Worm (Caenorhabditis elegans) whole organism, young adult: ENCODE data around the gene cdk-1.

Source experiments
- B0019.2 ChIP-seq: fragments of 200-800 bp; sonication (Bioruptor generic); conservative IDR thresholded peaks from 2 replicates; pipeline ENCODE4 v1.3.6; 2022; ENCODE audit warnings: missing genetic modification reagents, missing genetic modification characterization, missing compliant biosample characterization
- B0035.1 ChIP-seq: sonication (generic microtip); optimal IDR thresholded peaks from 2 replicates; lab custom pipeline; 2016; ENCODE audit warnings: missing genetic modification characterization, mild to moderate bottlenecking, missing compliant biosample characterization, missing genotype, missing genetic modification reagents
- B0261.1 ChIP-seq: sonication (generic microtip); optimal IDR thresholded peaks from 2 replicates; lab custom pipeline; 2016; ENCODE audit warnings: mild to moderate bottlenecking, missing genetic modification characterization, moderate library complexity, missing compliant biosample characterization
- C06A6.2 ChIP-seq: fragments of 200-800 bp; sonication (Bioruptor generic); conservative IDR thresholded peaks from 2 replicates; pipeline ENCODE4 v1.3.6; 2022; ENCODE audit warnings: missing genetic modification characterization, missing compliant biosample characterization
- D2030.7 ChIP-seq: fragments of 200-800 bp; sonication (Bioruptor generic); IDR thresholded peaks from 2 replicates; pipeline ENCODE4 v1.3.6; 2022; ENCODE audit warnings: missing genetic modification reagents, missing genetic modification characterization, missing compliant biosample characterization
- F10E7.11 ChIP-seq: sonication (generic microtip); optimal IDR thresholded peaks from 2 replicates; lab custom pipeline; 2017; ENCODE audit warnings: mild to moderate bottlenecking, missing genetic modification characterization, moderate library complexity, missing compliant biosample characterization
- F22D6.2 ChIP-seq: sonication (generic microtip); optimal IDR thresholded peaks from 2 replicates; lab custom pipeline; 2016; ENCODE audit warnings: mild to moderate bottlenecking, missing genetic modification characterization, missing compliant biosample characterization
- F52B5.7 ChIP-seq: sonication (generic microtip); optimal IDR thresholded peaks from 2 replicates; lab custom pipeline; 2016; ENCODE audit warnings: mild to moderate bottlenecking, missing genetic modification characterization, missing compliant biosample characterization
- F57A8.1 ChIP-seq: fragments of 200-800 bp; sonication (Bioruptor generic); optimal IDR thresholded peaks from 2 replicates; lab custom pipeline; 2018; ENCODE audit warnings: mild to moderate bottlenecking, missing genetic modification characterization, moderate library complexity, missing compliant biosample characterization
- F57C9.4 ChIP-seq: sonication (generic microtip); optimal IDR thresholded peaks from 2 replicates; lab custom pipeline; 2017; ENCODE audit warnings: mild to moderate bottlenecking, missing genetic modification characterization, missing compliant biosample characterization
- Y53G8AR.9 ChIP-seq: fragments of 200-800 bp; sonication (Bioruptor generic); conservative IDR thresholded peaks from 2 replicates; pipeline ENCODE4 v1.3.6; 2022; ENCODE audit warnings: missing genetic modification reagents, missing genetic modification characterization, missing compliant biosample characterization
- Y95B8A.8 ChIP-seq: fragments of 200-800 bp; sonication (Bioruptor generic); IDR thresholded peaks from 2 replicates; pipeline ENCODE4 v1.3.6; 2022; ENCODE audit warnings: missing genetic modification reagents, missing genetic modification characterization, missing compliant biosample characterization
- aptf-2 ChIP-seq: fragments of 200-800 bp; sonication (Bioruptor generic); conservative IDR thresholded peaks from 2 replicates; pipeline ENCODE4 v1.3.6; 2022; ENCODE audit warnings: missing genetic modification reagents, missing genetic modification characterization, missing compliant biosample characterization
- atf-7 ChIP-seq: sonication (generic microtip); optimal IDR thresholded peaks from 2 replicates; lab custom pipeline; 2017; ENCODE audit warnings: mild to moderate bottlenecking, missing genetic modification characterization, missing compliant biosample characterization
- attf-5 ChIP-seq: fragments of 200-800 bp; sonication (Bioruptor generic); optimal IDR thresholded peaks from 2 replicates; lab custom pipeline; 2018; ENCODE audit warnings: mild to moderate bottlenecking, missing genetic modification characterization, missing compliant biosample characterization
- attf-6 ChIP-seq: fragments of 200-800 bp; sonication (Bioruptor generic); IDR thresholded peaks from 2 replicates; pipeline ENCODE4 v1.3.6; 2022; ENCODE audit warnings: missing genetic modification reagents, missing genetic modification characterization, missing compliant biosample characterization
- bed-1 ChIP-seq: fragments of 200-800 bp; sonication (Bioruptor generic); IDR thresholded peaks from 2 replicates; pipeline ENCODE4 v1.3.6; 2022; ENCODE audit warnings: missing genetic modification reagents, missing genetic modification characterization, missing compliant biosample characterization
- bed-2 ChIP-seq: fragments of 200-800 bp; sonication (Bioruptor generic); IDR thresholded peaks from 2 replicates; pipeline ENCODE4 v1.3.6; 2022; ENCODE audit warnings: missing genetic modification reagents, missing genetic modification characterization, missing compliant biosample characterization
- ccch-3 ChIP-seq: fragments of 200-800 bp; sonication (Bioruptor generic); optimal IDR thresholded peaks from 2 replicates; lab custom pipeline; 2018; ENCODE audit warnings: mild to moderate bottlenecking, missing genetic modification characterization, missing compliant biosample characterization
- ceh-100 ChIP-seq: fragments of 200-800 bp; sonication (Bioruptor generic); IDR thresholded peaks from 2 replicates; pipeline ENCODE4 v1.3.6; 2022; ENCODE audit warnings: missing genetic modification reagents, missing genetic modification characterization, missing compliant biosample characterization
- ceh-40 ChIP-seq: fragments of 200-800 bp; sonication (Bioruptor generic); IDR thresholded peaks from 2 replicates; pipeline ENCODE4 v1.3.6; 2022; ENCODE audit warnings: missing genetic modification characterization, missing compliant biosample characterization
- ceh-91 ChIP-seq: fragments of 200-800 bp; sonication (Bioruptor generic); IDR thresholded peaks from 2 replicates; pipeline ENCODE4 v1.3.6; 2022; ENCODE audit warnings: missing genetic modification reagents, missing genetic modification characterization, missing compliant biosample characterization
- chd-7 ChIP-seq: sonication (generic microtip); optimal IDR thresholded peaks from 2 replicates; lab custom pipeline; 2016; ENCODE audit warnings: mild to moderate bottlenecking, missing genetic modification characterization, moderate library complexity, missing compliant biosample characterization
- dpff-1 ChIP-seq: sonication (generic microtip); optimal IDR thresholded peaks from 2 replicates; lab custom pipeline; 2017; ENCODE audit warnings: mild to moderate bottlenecking, missing genetic modification characterization, missing compliant biosample characterization
- egl-44 ChIP-seq: fragments of 200-800 bp; sonication (Bioruptor generic); IDR thresholded peaks from 2 replicates; pipeline ENCODE4 v1.3.6; 2022; ENCODE audit warnings: missing genetic modification reagents, missing genetic modification characterization, missing compliant biosample characterization
- egrh-3 ChIP-seq: fragments of 200-800 bp; sonication (Bioruptor generic); IDR thresholded peaks from 2 replicates; pipeline ENCODE4 v1.3.6; 2022; ENCODE audit warnings: missing genetic modification reagents, missing genetic modification characterization, missing compliant biosample characterization
- hlh-12 ChIP-seq: sonication (generic microtip); optimal IDR thresholded peaks from 2 replicates; lab custom pipeline; 2016; ENCODE audit warnings: missing genetic modification characterization, missing compliant biosample characterization
- hmg-20 ChIP-seq: fragments of 200-800 bp; sonication (Bioruptor generic); IDR thresholded peaks from 2 replicates; pipeline ENCODE4 v1.3.6; 2022; ENCODE audit warnings: missing genetic modification reagents, missing genetic modification characterization, missing compliant biosample characterization
- hrde-1 ChIP-seq: sonication (generic microtip); optimal IDR thresholded peaks from 2 replicates; lab custom pipeline; 2016; ENCODE audit warnings: missing genetic modification characterization, mild to moderate bottlenecking, missing compliant biosample characterization, moderate library complexity, missing genotype, missing genetic modification reagents, borderline replicate concordance
- lag-1 ChIP-seq: fragments of 200-800 bp; sonication (Bioruptor generic); IDR thresholded peaks from 2 replicates; pipeline ENCODE4 v1.3.6; 2022; ENCODE audit warnings: missing genetic modification reagents, missing genetic modification characterization, missing compliant biosample characterization
- lin-26 ChIP-seq: fragments of 200-800 bp; sonication (Bioruptor generic); IDR thresholded peaks from 2 replicates; pipeline ENCODE4 v1.3.6; 2022; ENCODE audit warnings: missing genetic modification reagents, missing genetic modification characterization, missing compliant biosample characterization
- lir-1 ChIP-seq: fragments of 200-800 bp; sonication (Bioruptor generic); conservative IDR thresholded peaks from 2 replicates; pipeline ENCODE4 v1.3.6; 2022; ENCODE audit warnings: missing genetic modification reagents, missing genetic modification characterization, missing compliant biosample characterization
- lsl-1 ChIP-seq: fragments of 200-800 bp; sonication (Bioruptor generic); optimal IDR thresholded peaks from 2 replicates; lab custom pipeline; 2018; ENCODE audit warnings: mild to moderate bottlenecking, missing genetic modification characterization, moderate library complexity, missing compliant biosample characterization
- lsy-27 ChIP-seq: sonication (generic microtip); optimal IDR thresholded peaks from 2 replicates; lab custom pipeline; 2017; ENCODE audit warnings: missing genetic modification characterization, mild to moderate bottlenecking, missing compliant biosample characterization, antibody characterized with exemption, missing genotype, borderline replicate concordance; ENCODE audit not compliant: insufficient read depth
- madf-10 ChIP-seq: sonication (generic microtip); optimal IDR thresholded peaks from 2 replicates; lab custom pipeline; 2016; ENCODE audit warnings: mild to moderate bottlenecking, missing genetic modification characterization, missing compliant biosample characterization
- madf-3 ChIP-seq: fragments of 200-800 bp; sonication (Bioruptor generic); IDR thresholded peaks from 2 replicates; pipeline ENCODE4 v1.3.6; 2022; ENCODE audit warnings: missing genetic modification reagents, missing genetic modification characterization, missing compliant biosample characterization
- mcd-1 ChIP-seq: fragments of 200-800 bp; sonication (Bioruptor generic); IDR thresholded peaks from 2 replicates; pipeline ENCODE4 v1.3.6; 2022; ENCODE audit warnings: missing genetic modification reagents, missing genetic modification characterization, missing compliant biosample characterization
- mel-28 ChIP-seq: sonication (generic microtip); optimal IDR thresholded peaks from 2 replicates; lab custom pipeline; 2016; ENCODE audit warnings: borderline replicate concordance, mild to moderate bottlenecking, missing genetic modification characterization, missing compliant biosample characterization
- mxl-1 ChIP-seq: sonication (generic microtip); optimal IDR thresholded peaks from 2 replicates; lab custom pipeline; 2016; ENCODE audit warnings: missing genetic modification characterization, missing compliant biosample characterization
- nfya-2 ChIP-seq: fragments of 200-800 bp; sonication (Bioruptor generic); IDR thresholded peaks from 2 replicates; pipeline ENCODE4 v1.3.6; 2022; ENCODE audit warnings: missing genetic modification reagents, missing genetic modification characterization, missing compliant biosample characterization
- nhr-179 ChIP-seq: sonication (generic microtip); optimal IDR thresholded peaks from 2 replicates; lab custom pipeline; 2016; ENCODE audit warnings: mild to moderate bottlenecking, missing genetic modification characterization, missing compliant biosample characterization
- nhr-90 ChIP-seq: sonication (generic microtip); optimal IDR thresholded peaks from 2 replicates; lab custom pipeline; 2016; ENCODE audit warnings: missing genotype, mild to moderate bottlenecking, missing genetic modification characterization, missing compliant biosample characterization
- pbrm-1 ChIP-seq: fragments of 200-800 bp; sonication (Bioruptor generic); IDR thresholded peaks from 2 replicates; pipeline ENCODE4 v1.3.6; 2022; ENCODE audit warnings: missing genetic modification reagents, missing genetic modification characterization, missing compliant biosample characterization
- sdz-38 ChIP-seq: sonication (generic microtip); optimal IDR thresholded peaks from 2 replicates; lab custom pipeline; 2016; ENCODE audit warnings: missing genotype, missing genetic modification characterization, missing compliant biosample characterization
- sea-2 ChIP-seq: fragments of 200-800 bp; sonication (Bioruptor generic); IDR thresholded peaks from 2 replicates; pipeline ENCODE4 v1.3.6; 2022; ENCODE audit warnings: missing genetic modification characterization, missing compliant biosample characterization
- snpc-1.1 ChIP-seq: sonication (generic microtip); optimal IDR thresholded peaks from 2 replicates; lab custom pipeline; 2017; ENCODE audit warnings: missing genetic modification characterization, mild to moderate bottlenecking, missing compliant biosample characterization, antibody characterized with exemption, moderate library complexity, missing genotype, missing genetic modification reagents; ENCODE audit not compliant: insufficient read depth
- snpc-1.3 ChIP-seq: sonication (generic microtip); optimal IDR thresholded peaks from 2 replicates; lab custom pipeline; 2017; ENCODE audit warnings: missing genetic modification characterization, mild to moderate bottlenecking, missing compliant biosample characterization, antibody characterized with exemption, moderate library complexity, missing genotype, missing genetic modification reagents; ENCODE audit not compliant: insufficient read depth
- unc-130 ChIP-seq: sonication (generic microtip); optimal IDR thresholded peaks from 2 replicates; lab custom pipeline; 2016; ENCODE audit warnings: missing genetic modification reagents, missing genetic modification characterization, missing compliant biosample characterization
- unc-62 ChIP-seq: fragments of 150-350 bp; optimal IDR thresholded peaks from 2 replicates; lab custom pipeline; 2014; ENCODE audit warnings: missing biosample characterization, missing genetic modification reagents, missing genetic modification characterization

The cdk-1 gene

DNA sequence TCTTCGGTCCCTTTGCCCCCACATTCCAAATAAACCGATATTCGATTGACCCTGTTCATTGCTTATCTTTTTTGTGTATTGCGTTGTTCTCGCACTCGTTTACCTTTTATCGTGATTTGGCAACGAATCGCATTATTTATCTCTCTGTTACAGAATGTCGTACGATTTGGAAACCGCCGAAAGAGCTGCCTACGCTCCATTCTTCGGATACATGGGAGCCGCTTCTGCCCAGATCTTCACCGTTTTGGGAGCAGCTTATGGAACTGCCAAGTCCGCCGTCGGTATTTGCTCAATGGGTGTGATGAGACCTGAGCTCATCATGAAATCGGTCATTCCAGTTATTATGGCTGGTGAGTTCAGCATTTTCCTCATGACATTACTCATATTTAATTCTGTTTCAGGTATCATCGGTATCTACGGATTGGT lies 34.8 kb downstream of the cdk-1 start, which contains the start of gene vha-2 (continued):
- TF ChIP-seq mxl-1 (tag; lab: Kevin White, UChicago) = no peak
- no peak for TF ChIP-seq ceh-100
- no peak for TF ChIP-seq hmg-20 (GFP tag; lab: Robert Waterston, UW)
- peak; percentile 43 for TF ChIP-seq nhr-90 (tag; lab: Kevin White, UChicago)
- TF ChIP-seq Y53G8AR.9 (GFP tag; lab: Robert Waterston, UW) = peak; percentile 80
- no peak for TF ChIP-seq mel-28 (tag; lab: Kevin White, UChicago)
- 0 out of 2 replicates have a peak, but pooled peaks have one; percentile 8 for TF ChIP-seq ceh-40 (GFP tag; lab: Robert Waterston, UW)
- TF ChIP-seq F57C9.4 (tag; lab: Kevin White, UChicago) = no peak
- TF ChIP-seq aptf-2 (GFP tag; lab: Robert Waterston, UW) = no peak
- no peak for TF ChIP-seq lsy-27 (tag; lab: Kevin White, UChicago)
- TF ChIP-seq madf-10 (tag; lab: Kevin White, UChicago) = peak; percentile 23
- TF ChIP-seq lag-1 (GFP tag; lab: Robert Waterston, UW) = no peak
- TF ChIP-seq egl-44 (GFP tag; lab: Robert Waterston, UW) = peak; percentile 53; the same call in 1 of the 2 replicates
- TF ChIP-seq egrh-3 (GFP tag; lab: Robert Waterston, UW) = no peak
- TF ChIP-seq atf-7 = peak; percentile 40
- TF ChIP-seq snpc-1.1 = no peak
- peak; percentile 62 for TF ChIP-seq mcd-1 (GFP tag; lab: Robert Waterston, UW)
- no peak for TF ChIP-seq B0261.1
- TF ChIP-seq lin-26 = no peak
- no peak for TF ChIP-seq F57A8.1 (GFP tag; lab: Kevin White, UChicago)
- no peak for TF ChIP-seq unc-130 (GFP tag; lab: Kevin White, UChicago)
- TF ChIP-seq ceh-91 (GFP tag; lab: Robert Waterston, UW) = no peak
- TF ChIP-seq attf-5 (GFP tag; lab: Kevin White, UChicago) = no peak
- TF ChIP-seq unc-62 = no peak
- no peak for TF ChIP-seq bed-1 (GFP tag; lab: Robert Waterston, UW)
- TF ChIP-seq dpff-1 = peak; percentile 11
- TF ChIP-seq chd-7 (tag; lab: Kevin White, UChicago) = peak; percentile 58
- no peak for TF ChIP-seq sea-2 (GFP tag; lab: Robert Waterston, UW)
- TF ChIP-seq sdz-38 (tag; lab: Kevin White, UChicago) = no peak
- peak; percentile 53 for TF ChIP-seq F52B5.7 (tag; lab: Kevin White, UChicago)
- TF ChIP-seq lsl-1 (GFP tag; lab: Kevin White, UChicago) = no peak
- peak; percentile 10; the same call in 1 of the 2 replicates for TF ChIP-seq D2030.7 (GFP tag; lab: Robert Waterston, UW)
- no peak for TF ChIP-seq snpc-1.3
- no peak for TF ChIP-seq C06A6.2 (GFP tag; lab: Robert Waterston, UW)
- no peak for TF ChIP-seq B0019.2
- TF ChIP-seq madf-3 = 0 out of 2 replicates have a peak, but pooled peaks have one; percentile 64
- TF ChIP-seq F10E7.11 = no peak
- TF ChIP-seq nfya-2 (GFP tag; lab: Robert Waterston, UW) = peak; percentile 25; the same call in 1 of the 2 replicates
- TF ChIP-seq nhr-179 (tag; lab: Kevin White, UChicago) = no peak
- no peak for TF ChIP-seq F22D6.2 (tag; lab: Kevin White, UChicago)
- TF ChIP-seq attf-6 (GFP tag; lab: Robert Waterston, UW) = no peak
- TF ChIP-seq hrde-1 (tag; lab: Kevin White, UChicago) = peak; percentile 79
- peak; percentile 55 for TF ChIP-seq B0035.1 (tag; lab: Kevin White, UChicago)
- no peak for TF ChIP-seq ccch-3 (GFP tag; lab: Kevin White, UChicago)
- TF ChIP-seq bed-2 (GFP tag; lab: Robert Waterston, UW) = no peak
- peak; percentile 54; the same call in 1 of the 2 replicates for TF ChIP-seq Y95B8A.8
- TF ChIP-seq lir-1 = no peak
- TF ChIP-seq hlh-12 (tag; lab: Kevin White, UChicago) = no peak
- TF ChIP-seq pbrm-1 (GFP tag; lab: Robert Waterston, UW) = peak; percentile 75
